Worm (Caenorhabditis elegans): ENCODE measurements around the gene str-108.

DNA sequence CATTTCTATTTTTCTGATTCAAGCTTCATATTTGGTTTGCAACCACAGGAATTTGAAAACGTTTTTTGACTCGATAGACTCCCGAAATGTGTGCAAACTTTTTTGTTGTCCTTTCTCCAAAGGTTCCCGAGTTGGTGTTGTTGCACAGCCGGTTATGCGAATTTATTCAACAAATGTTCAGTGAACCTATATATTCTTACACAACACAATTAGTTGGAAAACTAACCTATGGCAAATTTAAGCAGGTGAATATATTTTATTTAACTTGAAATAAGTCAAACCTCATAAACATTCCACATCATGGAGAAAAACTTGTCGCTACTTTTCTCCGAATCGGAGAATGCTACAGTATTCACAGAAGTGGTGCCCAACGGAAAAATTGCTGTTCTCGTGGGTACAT is 17.3 kb downstream of the str-108 start, which contains the start of gene srz-14:
- no peak for TF ChIP-seq attf-3 (GFP tag; conservative IDR thresholded peaks at IDR 0.05)
- TF ChIP-seq snpc-4 (GFP tag; optimal IDR thresholded peaks at IDR 0.05), result no peak
- TF ChIP-seq snpc-4 (tag; optimal IDR thresholded peaks at IDR 0.05), result no peak
- no peak for TF ChIP-seq snpc-1.3 (tag; optimal IDR thresholded peaks at IDR 0.05; ENCODE audit: insufficient read depth)
- no peak for TF ChIP-seq dpl-1 (GFP tag; optimal IDR thresholded peaks at IDR 0.05)
- no peak for TF ChIP-seq ztf-18 (tag; optimal IDR thresholded peaks at IDR 0.05)
- TF ChIP-seq nfya-1 (tag; optimal IDR thresholded peaks at IDR 0.05; ENCODE audit: borderline replicate concordance, insufficient read depth), result no peak
- TF ChIP-seq F57A8.1 (GFP tag; optimal IDR thresholded peaks at IDR 0.05), result no peak
- TF ChIP-seq K11D2.4 (GFP tag; IDR thresholded peaks at IDR 0.05), result no peak
- no peak for TF ChIP-seq ets-4 (GFP tag; optimal IDR thresholded peaks at IDR 0.05)
- TF ChIP-seq unc-62 (GFP tag; optimal IDR thresholded peaks at IDR 0.05), result no peak
- TF ChIP-seq ztf-26 (tag; optimal IDR thresholded peaks at IDR 0.05), result no peak
- TF ChIP-seq attf-6 (GFP tag; IDR thresholded peaks at IDR 0.05), result no peak
- no peak for TF ChIP-seq ztf-28 (GFP tag; IDR thresholded peaks at IDR 0.05)
